Fruit fly (Drosophila melanogaster) whole organism, embryonic: ENCODE measurements around the gene eIF3i.

ENCODE experiments used
- ATbp ChIP-seq: fragments of 200-800 bp; sonication (Bioruptor generic); optimal IDR thresholded peaks from 2 replicates; lab custom pipeline; 2017; ENCODE audit warnings: missing biosample characterization, mild to moderate bottlenecking, missing genetic modification characterization, missing genetic modification reagents
- Adf1 ChIP-seq: fragments of 200-800 bp; sonication (Bioruptor generic); IDR thresholded peaks from 2 replicates; pipeline ENCODE4 v1.3.6; 2022; ENCODE audit warnings: missing biosample characterization, missing genetic modification characterization
- Atf-2 ChIP-seq: fragments of 200-800 bp; sonication (Bioruptor generic); optimal IDR thresholded peaks from 2 replicates; lab custom pipeline; 2016; ENCODE audit warnings: missing biosample characterization, missing genetic modification characterization
- CG10274 ChIP-seq: fragments of 200-800 bp; sonication (Bioruptor generic); optimal IDR thresholded peaks from 3 replicates; lab custom pipeline; 2017; ENCODE audit warnings: missing biosample characterization, mild to moderate bottlenecking, missing genetic modification characterization
- CG10979 ChIP-seq: fragments of 200-800 bp; sonication (Bioruptor generic); optimal IDR thresholded peaks from 2 replicates; lab custom pipeline; 2018; ENCODE audit warnings: missing biosample characterization, mild to moderate bottlenecking, missing genetic modification characterization, moderate library complexity
- CG16815 ChIP-seq: fragments of 200-800 bp; sonication (Bioruptor generic); optimal IDR thresholded peaks from 3 replicates; lab custom pipeline; 2017; ENCODE audit warnings: missing biosample characterization, mild to moderate bottlenecking, missing genetic modification characterization
- CG2116 ChIP-seq: fragments of 200-800 bp; sonication (Bioruptor generic); optimal IDR thresholded peaks from 3 replicates; lab custom pipeline; 2018; ENCODE audit warnings: missing biosample characterization, mild to moderate bottlenecking, missing genetic modification characterization
- CG2712 ChIP-seq: fragments of 200-800 bp; optimal IDR thresholded peaks from 3 replicates; lab custom pipeline; 2019; ENCODE audit warnings: missing biosample characterization, mild to moderate bottlenecking, missing genetic modification characterization, moderate library complexity
- CG32772 ChIP-seq: fragments of 200-800 bp; sonication (Bioruptor generic); IDR thresholded peaks from 2 replicates; pipeline ENCODE4 v1.3.6; 2022; ENCODE audit warnings: missing biosample characterization, missing genetic modification characterization
- CG3281 ChIP-seq: fragments of 200-800 bp; sonication (Bioruptor generic); optimal IDR thresholded peaks from 3 replicates; lab custom pipeline; 2017; ENCODE audit warnings: missing biosample characterization, mild to moderate bottlenecking, missing genetic modification characterization
- CG4617 ChIP-seq: fragments of 200-800 bp; sonication (Bioruptor generic); optimal IDR thresholded peaks from 3 replicates; lab custom pipeline; 2016; ENCODE audit warnings: missing biosample characterization, missing genetic modification characterization, borderline replicate concordance
- CG6813 ChIP-seq: fragments of 200-800 bp; sonication (Bioruptor generic); optimal IDR thresholded peaks from 2 replicates; lab custom pipeline; 2017; ENCODE audit warnings: missing biosample characterization, missing genetic modification characterization, mild to moderate bottlenecking, moderate library complexity, missing genetic modification reagents
- CG8281 ChIP-seq: fragments of 200-800 bp; sonication (Bioruptor generic); optimal IDR thresholded peaks from 2 replicates; lab custom pipeline; 2018; ENCODE audit warnings: missing biosample characterization, mild to moderate bottlenecking, missing genetic modification characterization, moderate library complexity
- CG9609 ChIP-seq: fragments of 200-800 bp; sonication (Bioruptor generic); optimal IDR thresholded peaks from 3 replicates; lab custom pipeline; 2016; ENCODE audit warnings: missing biosample characterization, missing genetic modification characterization
- CG9727 ChIP-seq: fragments of 200-800 bp; sonication (Bioruptor generic); optimal IDR thresholded peaks from 3 replicates; lab custom pipeline; 2017; ENCODE audit warnings: missing biosample characterization, mild to moderate bottlenecking, missing genetic modification characterization
- CG9932 ChIP-seq: fragments of 200-800 bp; sonication (Bioruptor generic); IDR thresholded peaks from 2 replicates; pipeline ENCODE4 v1.3.6; 2022; ENCODE audit warnings: missing biosample characterization, missing genetic modification characterization
- Eip74EF ChIP-seq, 2 experiments: fragments of 200-800 bp in 1 of 2; fragments of >200 bp in 1 of 2; sonication (Bioruptor generic) in 1 of 2; optimal IDR thresholded peaks; 2 replicates each; lab custom pipeline; 2017 to 2019; ENCODE audit warnings: missing biosample characterization in 2 of 2, missing genetic modification characterization in 2 of 2, mild to moderate bottlenecking in 1 of 2, moderate library complexity in 1 of 2
- Lpt ChIP-seq: fragments of >200 bp; optimal IDR thresholded peaks from 2 replicates; lab custom pipeline; 2018; ENCODE audit warnings: missing biosample characterization, missing genetic modification characterization
- Myb ChIP-seq: fragments of 200-800 bp; sonication (Bioruptor generic); optimal IDR thresholded peaks from 2 replicates; lab custom pipeline; 2016; ENCODE audit warnings: missing biosample characterization, missing genetic modification characterization
- NFAT ChIP-seq: fragments of 200-800 bp; sonication (Bioruptor generic); IDR thresholded peaks from 2 replicates; pipeline ENCODE4 v1.3.6; 2022; ENCODE audit warnings: missing biosample characterization, missing genetic modification characterization
- NfI ChIP-seq: fragments of 200-800 bp; sonication (Bioruptor generic); optimal IDR thresholded peaks from 3 replicates; lab custom pipeline; 2018; ENCODE audit warnings: missing biosample characterization, mild to moderate bottlenecking, missing genetic modification characterization, moderate library complexity
- Sox100B ChIP-seq: fragments of 200-800 bp; sonication (Bioruptor generic); optimal IDR thresholded peaks from 3 replicates; lab custom pipeline; 2018; ENCODE audit warnings: missing biosample characterization, mild to moderate bottlenecking, missing genetic modification characterization
- Sry-δ ChIP-seq: fragments of 200-800 bp; sonication (Bioruptor generic); optimal IDR thresholded peaks from 2 replicates; lab custom pipeline; 2016; ENCODE audit warnings: missing biosample characterization, missing genetic modification characterization
- Taf1 ChIP-seq: fragments of 200-800 bp; sonication (Bioruptor generic); IDR thresholded peaks from 2 replicates; pipeline ENCODE4 v1.3.6; 2022; ENCODE audit warnings: missing biosample characterization, missing genetic modification characterization
- Usf ChIP-seq: fragments of 200-800 bp; sonication (Bioruptor generic); optimal IDR thresholded peaks from 2 replicates; lab custom pipeline; 2017; ENCODE audit warnings: missing genotype, missing biosample characterization, missing genetic modification characterization
- Vsx1 ChIP-seq: fragments of 200-800 bp; sonication (Bioruptor generic); optimal IDR thresholded peaks from 2 replicates; lab custom pipeline; 2017; ENCODE audit warnings: missing biosample characterization, mild to moderate bottlenecking, missing genetic modification characterization, missing genetic modification reagents
- cad ChIP-seq: fragments of >200 bp; optimal IDR thresholded peaks from 2 replicates; lab custom pipeline; 2017; ENCODE audit warnings: missing biosample characterization, missing genetic modification characterization
- crp ChIP-seq, 2 experiments: fragments of 200-800 bp; sonication (Bioruptor generic); optimal IDR thresholded peaks; 2 replicates in 1 of 2; 3 replicates in 1 of 2; lab custom pipeline; 2017; ENCODE audit warnings: missing biosample characterization in 2 of 2, missing genetic modification characterization in 2 of 2, mild to moderate bottlenecking in 1 of 2, moderate library complexity in 1 of 2
- da ChIP-seq: fragments of 200-800 bp; sonication (Bioruptor generic); optimal IDR thresholded peaks from 2 replicates; lab custom pipeline; 2016; ENCODE audit warnings: missing biosample characterization, missing genetic modification characterization
- dmrt99B ChIP-seq: fragments of 200-800 bp; sonication (Bioruptor generic); optimal IDR thresholded peaks from 2 replicates; lab custom pipeline; 2018; ENCODE audit warnings: missing biosample characterization, mild to moderate bottlenecking, missing genetic modification characterization, moderate library complexity
- gfzf ChIP-seq: fragments of 200-800 bp; sonication (Bioruptor generic); optimal IDR thresholded peaks from 2 replicates; lab custom pipeline; 2016; ENCODE audit warnings: missing biosample characterization, mild to moderate bottlenecking, missing genetic modification characterization, moderate library complexity
- ham ChIP-seq: fragments of 200-800 bp; sonication (Bioruptor generic); IDR thresholded peaks from 2 replicates; pipeline ENCODE4 v1.3.6; 2022; ENCODE audit warnings: missing biosample characterization, missing genetic modification characterization
- hbn ChIP-seq: fragments of 200-800 bp; sonication (Bioruptor generic); IDR thresholded peaks from 2 replicates; pipeline ENCODE4 v1.3.6; 2022; ENCODE audit warnings: missing biosample characterization, missing genetic modification characterization; ENCODE audit not compliant: partially characterized antibody
- her ChIP-seq: fragments of 200-800 bp; sonication (Bioruptor generic); optimal IDR thresholded peaks from 2 replicates; lab custom pipeline; 2016; ENCODE audit warnings: missing biosample characterization, missing genetic modification characterization
- jumu ChIP-seq: fragments of 200-800 bp; sonication (Bioruptor generic); optimal IDR thresholded peaks from 3 replicates; lab custom pipeline; 2016; ENCODE audit warnings: missing biosample characterization, missing genetic modification characterization
- mam ChIP-seq: fragments of 200-800 bp; sonication (Bioruptor generic); optimal IDR thresholded peaks from 3 replicates; lab custom pipeline; 2016; ENCODE audit warnings: missing biosample characterization, missing genetic modification characterization
- odd ChIP-seq: fragments of 200-800 bp; sonication (Bioruptor generic); optimal IDR thresholded peaks from 2 replicates; lab custom pipeline; 2017; ENCODE audit warnings: missing biosample characterization, mild to moderate bottlenecking, missing genetic modification characterization
- org-1 ChIP-seq: fragments of 200-800 bp; sonication (Bioruptor generic); optimal IDR thresholded peaks from 2 replicates; lab custom pipeline; 2017; ENCODE audit warnings: missing biosample characterization, missing genetic modification characterization
- pan ChIP-seq, 4 experiments: fragments of >200 bp in 3 of 4; fragments of 200-800 bp in 1 of 4; sonication (Bioruptor generic) in 1 of 4; optimal IDR thresholded peaks in 3 of 4; IDR thresholded peaks in 1 of 4; 2 replicates each; pipeline versions ENCODE4 v1.3.6 to Lab custom; 2017 to 2022; ENCODE audit warnings: missing biosample characterization in 2 of 4, missing genetic modification characterization in 2 of 4, mixed read lengths in 1 of 4
- prd ChIP-seq, 3 experiments: fragments of >200 bp in 2 of 3; fragments of 200-800 bp in 1 of 3; sonication (Bioruptor generic) in 1 of 3; optimal IDR thresholded peaks in 2 of 3; IDR thresholded peaks in 1 of 3; 2 replicates in 2 of 3; 3 replicates in 1 of 3; pipeline versions ENCODE4 v1.3.6 to Lab custom; 2017 to 2022; ENCODE audit warnings: missing biosample characterization in 1 of 3, missing genetic modification characterization in 1 of 3
- pros ChIP-seq: fragments of 200-800 bp; sonication (Bioruptor generic); optimal IDR thresholded peaks from 3 replicates; lab custom pipeline; 2019; ENCODE audit warnings: missing biosample characterization, mild to moderate bottlenecking, missing genetic modification characterization, moderate library complexity
- sc ChIP-seq, 3 experiments: fragments of >200 bp in 2 of 3; fragments of 200-800 bp in 1 of 3; sonication (Bioruptor generic) in 1 of 3; optimal IDR thresholded peaks; 2 replicates in 2 of 3; 3 replicates in 1 of 3; lab custom pipeline; 2017; ENCODE audit warnings: mild to moderate bottlenecking in 1 of 3, missing biosample characterization in 1 of 3, missing genetic modification characterization in 1 of 3, missing genetic modification reagents in 1 of 3
- sr ChIP-seq: fragments of 200-800 bp; sonication (Bioruptor generic); IDR thresholded peaks from 3 replicates; pipeline ENCODE4 v1.3.6; 2022; ENCODE audit warnings: missing biosample characterization, missing genetic modification characterization
- ssp ChIP-seq: fragments of 200-800 bp; sonication (Bioruptor generic); IDR thresholded peaks from 2 replicates; pipeline ENCODE4 v1.3.6; 2022; ENCODE audit warnings: missing biosample characterization, missing genetic modification characterization
- tgo ChIP-seq: fragments of 200-800 bp; sonication (Bioruptor generic); IDR thresholded peaks from 3 replicates; pipeline ENCODE4 v1.3.6; 2022; ENCODE audit warnings: missing biosample characterization, missing genetic modification characterization
- trh ChIP-seq: fragments of 200-800 bp; sonication (Bioruptor generic); optimal IDR thresholded peaks from 2 replicates; lab custom pipeline; 2016; ENCODE audit warnings: missing biosample characterization, missing genetic modification characterization
- yki ChIP-seq: fragments of >200 bp; optimal IDR thresholded peaks from 3 replicates; lab custom pipeline; 2018

Gene eIF3i

dm6 chr2L:4981278-4981966 lies 13.8 kb upstream of the eIF3i start, which contains the start of the genes CG8892 and CG34126 (continued):
- TF ChIP-seq ham (GFP tag; lab: Robert Waterston, UW) (peak; percentile 87), org-1 (GFP tag; lab: Kevin White, UChicago) (peak; percentile 96), Sox100B (GFP tag; lab: Kevin White, UChicago) (peak; percentile 96), Atf-2 (GFP tag; lab: Kevin White, UChicago) (peak; percentile 94), Adf1 (GFP tag; lab: Robert Waterston, UW) (peak; percentile 80), trh (peak; percentile 96), ssp (peak; percentile 93), gfzf (peak; percentile 28), pan (optimal IDR thresholded peaks at IDR 0.05; lab: Kevin White, UChicago) (no peak), pan (GFP tag; optimal IDR thresholded peaks at IDR 0.05 in 1 of 2, IDR thresholded peaks at IDR 0.05 in 1 of 2) (peak in 1 of 2 experiments; percentile 94), hbn (GFP tag; lab: Robert Waterston, UW) (no peak), CG9727 (GFP tag; lab: Kevin White, UChicago) (peak; percentile 97), dmrt99B (peak; percentile 95), tgo (GFP tag; lab: Robert Waterston, UW) (peak; percentile 97), her (GFP tag; lab: Kevin White, UChicago) (peak; percentile 84), sr (GFP tag; lab: Robert Waterston, UW) (peak; percentile 58; the same call in 2 of the 3 replicates), Lpt (GFP tag; lab: Kevin White, UChicago) (no peak), NFAT (GFP tag; lab: Robert Waterston, UW) (peak; percentile 98), CG32772 (GFP tag; lab: Robert Waterston, UW) (peak; percentile 96), jumu (GFP tag; lab: Kevin White, UChicago) (peak; percentile 98), Sry-δ (GFP tag; lab: Kevin White, UChicago) (peak; percentile 73), CG8281 (peak; percentile 87), CG4617 (GFP tag; lab: Kevin White, UChicago) (peak; percentile 99), mam (peak; percentile 98), yki (no peak), CG9609 (GFP tag; lab: Kevin White, UChicago) (peak; percentile 97), prd (optimal IDR thresholded peaks at IDR 0.05; lab: Kevin White, UChicago) (no peak), prd (GFP tag; IDR thresholded peaks at IDR 0.05; lab: Robert Waterston, UW) (peak; percentile 98), da (peak; percentile 90), odd (GFP tag; lab: Kevin White, UChicago) (peak; percentile 90), Eip74EF (GFP tag; optimal IDR thresholded peaks at IDR 0.05; lab: Kevin White, UChicago) (peak in 1 of 2 experiments; percentile 85), CG2116 (GFP tag; lab: Kevin White, UChicago) (peak; percentile 87), ATbp (GFP tag; lab: Kevin White, UChicago) (peak; percentile 90), pros (GFP tag; lab: Kevin White, UChicago) (peak; percentile 51), Vsx1 (GFP tag; lab: Kevin White, UChicago) (peak; percentile 86), CG6813 (peak; percentile 90), Taf1 (GFP tag; lab: Robert Waterston, UW) (peak; percentile 88), Usf (GFP tag; lab: Kevin White, UChicago) (peak; percentile 98), CG16815 (GFP tag; lab: Kevin White, UChicago) (peak; percentile 99), CG2712 (tag; lab: Kevin White, UChicago) (peak; percentile 98), NfI (GFP tag; lab: Kevin White, UChicago) (peak; percentile 98), CG3281 (GFP tag; lab: Kevin White, UChicago) (peak; percentile 97), crp (GFP tag; optimal IDR thresholded peaks at IDR 0.05; lab: Kevin White, UChicago) (peak; percentile 84 to 94), CG10274 (GFP tag; lab: Kevin White, UChicago) (peak; percentile 91), sc (optimal IDR thresholded peaks at IDR 0.05; lab: Kevin White, UChicago) (no peak), sc (GFP tag; optimal IDR thresholded peaks at IDR 0.05; lab: Kevin White, UChicago) (peak; percentile 96), Myb (GFP tag; lab: Kevin White, UChicago) (peak; percentile 84), CG10979 (tag; lab: Kevin White, UChicago) (peak; percentile 95), CG9932 (GFP tag; lab: Robert Waterston, UW) (peak; percentile 99), cad (GFP tag; lab: Kevin White, UChicago) (no peak)
